Worm (Caenorhabditis elegans): ENCODE data around the gene morc-1.
A peak's percentile ranks its signal among the peaks of the same experiment; 100 is the strongest.

morc-1 gene

DNA sequence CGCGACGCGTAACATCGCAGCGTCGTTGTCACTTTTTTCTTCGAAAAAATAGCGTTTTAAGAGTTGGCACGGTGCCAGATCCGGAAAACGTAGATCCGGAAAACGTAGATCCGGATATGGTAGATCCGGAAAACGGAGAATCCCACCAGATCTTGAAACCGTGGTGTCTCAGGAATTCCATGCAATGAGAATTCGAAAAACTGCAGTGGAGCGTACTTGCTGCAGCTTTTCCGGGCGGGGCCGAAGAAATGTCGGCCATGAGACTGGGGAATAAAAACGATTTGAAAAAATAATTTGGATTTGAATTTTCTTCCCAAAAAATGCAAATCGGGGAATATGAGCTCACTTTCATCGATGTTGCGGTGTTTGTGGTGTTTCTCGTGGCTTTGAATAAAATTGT lies 34.2 kb downstream of the morc-1 start, which contains the start of gene K10D2.5 (continued):
- no peak for TF ChIP-seq ZK546.5 (tag; optimal IDR thresholded peaks at IDR 0.05)
- TF ChIP-seq unc-62 (GFP tag; optimal IDR thresholded peaks at IDR 0.05): no peak
- TF ChIP-seq mbf-1 (tag; optimal IDR thresholded peaks at IDR 0.05): no peak
- no peak for TF ChIP-seq R02D3.7 (tag; optimal IDR thresholded peaks at IDR 0.05)
- peak; percentile 64 for TF ChIP-seq skn-1 (tag; optimal IDR thresholded peaks at IDR 0.05)
- peak; percentile 89 for TF ChIP-seq crh-2 (tag; optimal IDR thresholded peaks at IDR 0.05)
- no peak for TF ChIP-seq ztf-11 (tag; optimal IDR thresholded peaks at IDR 0.05)
- peak; percentile 77 for TF ChIP-seq fos-1 (tag; optimal IDR thresholded peaks at IDR 0.05)
- TF ChIP-seq nhr-10 (tag; optimal IDR thresholded peaks at IDR 0.05): peak; percentile 55
- no peak for TF ChIP-seq alr-1 (tag; optimal IDR thresholded peaks at IDR 0.05)
- peak; percentile 95 for TF ChIP-seq sma-3 (GFP tag; optimal IDR thresholded peaks at IDR 0.05)
- TF ChIP-seq ceh-16 (tag; optimal IDR thresholded peaks at IDR 0.05): peak; percentile 33
- TF ChIP-seq gmeb-1 (tag; optimal IDR thresholded peaks at IDR 0.05): peak; percentile 89
- peak; percentile 97 for TF ChIP-seq unc-55 (GFP tag; optimal IDR thresholded peaks at IDR 0.05)
- peak; percentile 74 for TF ChIP-seq snpc-4 (tag; optimal IDR thresholded peaks at IDR 0.05)
- no peak for TF ChIP-seq nhr-11 (tag; optimal IDR thresholded peaks at IDR 0.05)
- TF ChIP-seq nhr-12 (tag; optimal IDR thresholded peaks at IDR 0.05): no peak
- TF ChIP-seq elt-3 (tag; optimal IDR thresholded peaks at IDR 0.05): no peak
- TF ChIP-seq dmd-4 (tag; optimal IDR thresholded peaks at IDR 0.05): no peak
- TF ChIP-seq aly-2 (tag; optimal IDR thresholded peaks at IDR 0.05): no peak
- no peak for TF ChIP-seq ama-1 (optimal IDR thresholded peaks at IDR 0.05)
- 0 out of 2 replicates have a peak, but pooled peaks have one; percentile 89 for TF ChIP-seq ztf-1 (GFP tag; conservative IDR thresholded peaks at IDR 0.05)

DNA sequence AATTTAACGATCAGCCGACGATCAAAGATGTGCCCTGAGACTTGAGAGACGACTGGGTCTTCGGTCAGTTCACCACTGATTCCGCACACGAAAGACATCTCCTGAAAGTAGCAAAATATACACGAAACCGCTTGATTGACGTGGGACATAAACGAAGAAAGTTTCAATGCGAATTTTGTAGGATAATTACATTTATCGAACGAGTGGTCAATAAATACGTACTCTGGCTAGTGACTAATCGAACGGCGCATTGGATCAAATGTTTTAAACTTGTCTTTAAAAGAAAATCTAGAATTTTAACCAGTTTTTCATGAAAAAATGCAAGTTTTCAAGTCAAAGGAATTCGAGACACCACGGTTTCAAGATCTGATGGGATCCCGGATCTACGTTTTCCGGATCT lies 34.8 kb downstream of the morc-1 start, which contains the start of gene prp-19:
Gene prp-19, minus strand, starts transcription at position 101 of the 400 bp plus-strand sequence.
- no peak for TF ChIP-seq nhr-77 (tag; optimal IDR thresholded peaks at IDR 0.05)
- TF ChIP-seq lin-13 (GFP tag; optimal IDR thresholded peaks at IDR 0.05): no peak
- TF ChIP-seq dmd-4 (tag; optimal IDR thresholded peaks at IDR 0.05): no peak
- no peak for TF ChIP-seq R02D3.7 (tag; optimal IDR thresholded peaks at IDR 0.05)
- TF ChIP-seq blmp-1 (tag; optimal IDR thresholded peaks at IDR 0.05; ENCODE audit: insufficient read depth): no peak

DNA sequence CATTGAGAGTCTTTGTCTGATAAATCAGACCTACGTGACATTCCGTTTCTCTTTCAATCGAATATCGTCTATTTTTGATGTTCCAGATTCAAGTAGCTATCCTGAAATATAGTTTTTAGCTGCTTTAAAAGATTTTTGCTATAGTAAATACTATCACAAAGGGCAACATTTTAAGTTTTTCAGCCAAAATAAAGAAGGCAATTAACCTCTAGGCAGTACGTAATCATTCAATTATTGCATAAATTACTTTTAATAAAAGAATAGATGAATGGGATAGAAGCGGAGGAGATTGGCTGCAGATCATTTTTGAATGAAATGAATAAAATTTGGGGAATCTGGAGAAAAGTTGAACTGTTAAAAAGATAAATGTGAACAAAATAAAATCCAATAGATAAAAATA lies 37.0 kb downstream of the morc-1 start, which contains the start of gene ulp-1:
Gene ulp-1, minus strand, starts transcription at position 101 of the 400 bp plus-strand sequence.
- TF ChIP-seq nhr-12 (tag; optimal IDR thresholded peaks at IDR 0.05) (no peak), ztf-4 (tag; optimal IDR thresholded peaks at IDR 0.05) (no peak), nhr-77 (tag; optimal IDR thresholded peaks at IDR 0.05) (no peak)

DNA sequence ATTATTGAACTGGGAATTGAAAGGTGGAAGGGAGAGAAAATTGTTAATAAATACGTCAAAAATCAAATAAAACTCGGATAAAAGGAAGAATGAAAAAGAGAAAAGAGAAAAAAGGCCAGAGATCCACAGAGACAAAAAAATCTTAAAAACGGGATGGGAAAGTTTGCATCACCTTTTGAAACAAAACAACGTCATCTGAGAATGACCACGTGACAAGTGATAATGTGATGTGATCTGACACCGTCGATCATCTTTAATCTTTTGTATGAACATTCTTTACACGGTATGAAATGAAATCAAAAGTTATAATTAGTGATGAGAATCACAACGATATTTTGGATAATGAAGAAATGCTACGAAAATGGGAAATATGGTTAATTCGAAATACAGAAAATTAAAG lies 41.0 kb downstream of the morc-1 start:
- TF ChIP-seq blmp-1 (tag; optimal IDR thresholded peaks at IDR 0.05; ENCODE audit: insufficient read depth) (peak; percentile 42), sma-9 (GFP tag; optimal IDR thresholded peaks at IDR 0.05) (peak; percentile 57), sma-9 (tag; optimal IDR thresholded peaks at IDR 0.05) (no peak), lin-13 (GFP tag; optimal IDR thresholded peaks at IDR 0.05) (no peak), nhr-129 (tag; optimal IDR thresholded peaks at IDR 0.05) (peak; percentile 65), nhr-25 (tag; optimal IDR thresholded peaks at IDR 0.05) (peak; percentile 51)

DNA sequence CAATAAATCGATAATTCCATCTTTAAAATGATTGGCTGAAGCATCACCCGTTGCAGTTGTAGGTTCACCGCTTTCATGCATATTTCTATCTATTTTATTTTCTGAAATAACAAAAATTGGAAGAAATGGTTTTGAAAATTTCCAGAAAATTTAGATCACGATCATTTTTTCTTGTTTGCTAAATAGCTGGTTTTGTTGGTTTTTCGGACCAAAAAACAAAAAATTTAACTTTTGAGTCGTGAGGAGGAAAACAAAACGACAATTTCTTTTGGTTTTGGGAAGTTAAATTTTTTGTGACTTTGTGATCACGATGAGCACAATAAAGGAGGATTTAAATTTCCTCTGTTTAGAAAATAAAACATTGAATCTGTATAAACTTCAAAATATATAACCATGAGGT lies 41.5 kb downstream of the morc-1 start, which contains the start of gene T10F2.2:
Gene T10F2.2, minus strand, starts transcription at position 101 of the 400 bp plus-strand sequence.
- no peak for TF ChIP-seq C34F6.9 (tag; optimal IDR thresholded peaks at IDR 0.05)
- TF ChIP-seq fos-1 (tag; optimal IDR thresholded peaks at IDR 0.05): no peak
- no peak for TF ChIP-seq unc-62 (GFP tag; optimal IDR thresholded peaks at IDR 0.05)
- no peak for TF ChIP-seq unc-55 (GFP tag; optimal IDR thresholded peaks at IDR 0.05)
- TF ChIP-seq zag-1 (tag; optimal IDR thresholded peaks at IDR 0.05): no peak
- TF ChIP-seq elt-3 (tag; optimal IDR thresholded peaks at IDR 0.05): no peak
- no peak for TF ChIP-seq ZK546.5 (tag; optimal IDR thresholded peaks at IDR 0.05)

- no peak for TF ChIP-seq ZK546.5 (tag; optimal IDR thresholded peaks at IDR 0.05)
- TF ChIP-seq nhr-21 (tag; optimal IDR thresholded peaks at IDR 0.05): no peak
- TF ChIP-seq mab-5 (tag; optimal IDR thresholded peaks at IDR 0.05): no peak
- TF ChIP-seq unc-55 (GFP tag; optimal IDR thresholded peaks at IDR 0.05): peak; percentile 74
- no peak for TF ChIP-seq F13H6.1 (tag; optimal IDR thresholded peaks at IDR 0.05)
- TF ChIP-seq ztf-11 (tag; optimal IDR thresholded peaks at IDR 0.05): no peak
- TF ChIP-seq ama-1 (optimal IDR thresholded peaks at IDR 0.05): peak; percentile 57
- no peak for TF ChIP-seq Y55F3AM.14 (GFP tag; optimal IDR thresholded peaks at IDR 0.05)
- peak; percentile 30 for TF ChIP-seq nhr-129 (tag; optimal IDR thresholded peaks at IDR 0.05)
- peak; percentile 59 for TF ChIP-seq C34F6.9 (tag; optimal IDR thresholded peaks at IDR 0.05)
- peak; percentile 15 for TF ChIP-seq nhr-25 (tag; optimal IDR thresholded peaks at IDR 0.05)
- peak; percentile 11 to 23 for TF ChIP-seq lsy-2 (tag; optimal IDR thresholded peaks at IDR 0.05)
These were observed 43.7 kb downstream of the morc-1 start, which contains the start of gene gars-1 for ce11 chrIII:5162820-5163631. gars-1 (minus strand) TSS chrIII:5163627.

All from whole organism, L2 larva.